Fruit fly (Drosophila melanogaster): Measurements from ENCODE around the gene Muc91C.

Gene Muc91C

DNA sequence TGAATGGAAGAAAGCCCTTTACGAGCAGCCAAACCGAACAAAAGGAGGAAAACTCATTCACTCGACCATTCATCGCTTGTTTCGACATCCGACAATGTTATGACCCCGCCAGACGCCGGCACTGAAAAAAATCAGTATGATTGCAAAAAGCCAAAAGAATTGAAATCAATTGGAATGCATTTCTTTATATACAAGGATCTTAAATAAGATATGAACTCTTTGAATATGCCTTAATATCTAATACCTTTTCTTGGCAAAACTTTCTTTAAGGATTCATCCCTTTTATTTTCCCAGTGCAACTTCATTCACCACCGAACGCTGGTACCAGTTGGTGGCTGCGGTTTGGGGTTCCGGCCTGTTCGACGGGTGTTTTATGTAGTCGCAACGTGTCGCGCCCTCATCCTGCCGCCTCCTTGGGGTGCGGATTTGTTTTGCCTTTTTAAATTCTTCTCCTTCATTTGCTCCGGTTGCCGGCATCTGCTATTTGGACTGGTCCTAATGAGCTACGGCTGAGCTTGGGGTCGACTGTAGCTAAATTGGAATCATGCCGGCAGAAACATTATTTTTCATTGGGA lies 27.3 kb upstream of the Muc91C start:
- TF ChIP-seq CG8478 (optimal IDR thresholded peaks at IDR 0.05), result no peak
- TF ChIP-seq CTCF (optimal IDR thresholded peaks at IDR 0.05), result no peak

DNA sequence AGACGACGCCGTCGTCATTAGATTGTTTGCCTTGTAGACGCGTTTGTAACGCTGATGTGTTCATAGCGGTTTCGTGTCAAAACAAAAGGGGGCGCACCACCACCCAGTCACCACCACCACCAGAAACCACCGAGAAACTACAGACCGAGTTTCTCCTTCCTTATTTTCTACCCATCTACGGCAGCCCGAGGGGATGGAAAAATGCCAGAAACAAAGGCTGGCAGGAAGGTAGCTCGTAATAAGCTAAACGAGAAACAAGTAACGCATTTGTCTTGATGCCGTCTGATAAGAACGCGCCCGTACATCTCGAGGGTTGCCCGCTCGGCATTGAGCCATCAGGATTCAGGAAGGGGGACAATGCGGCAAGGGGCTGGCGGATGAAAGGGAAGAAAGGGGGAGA lies 15.0 kb upstream of the Muc91C start:
- TF ChIP-seq CTCF (optimal IDR thresholded peaks at IDR 0.05) (no peak), CG8478 (optimal IDR thresholded peaks at IDR 0.05) (no peak)

DNA sequence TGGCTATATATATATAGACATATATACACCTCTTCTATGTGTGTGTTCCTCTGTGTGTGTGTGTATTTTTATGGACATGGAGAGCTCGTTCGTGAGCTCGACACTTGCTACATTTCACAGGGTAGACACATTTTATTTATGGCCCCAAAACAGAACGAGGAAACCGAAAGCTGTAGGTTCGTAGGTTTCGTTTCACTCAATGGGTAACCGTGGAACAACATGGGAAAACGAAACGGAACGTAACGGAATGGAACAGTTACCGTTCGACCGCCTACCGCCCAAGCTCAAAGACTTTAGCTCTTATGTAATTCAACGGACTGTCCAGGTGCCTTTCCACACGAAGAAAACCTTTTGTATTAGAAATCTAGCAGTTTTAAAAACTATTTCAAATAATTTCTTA lies 13.8 kb upstream of the Muc91C start:
- no peak for TF ChIP-seq CTCF (optimal IDR thresholded peaks at IDR 0.05)
- TF ChIP-seq CG8478 (optimal IDR thresholded peaks at IDR 0.05), result no peak

DNA sequence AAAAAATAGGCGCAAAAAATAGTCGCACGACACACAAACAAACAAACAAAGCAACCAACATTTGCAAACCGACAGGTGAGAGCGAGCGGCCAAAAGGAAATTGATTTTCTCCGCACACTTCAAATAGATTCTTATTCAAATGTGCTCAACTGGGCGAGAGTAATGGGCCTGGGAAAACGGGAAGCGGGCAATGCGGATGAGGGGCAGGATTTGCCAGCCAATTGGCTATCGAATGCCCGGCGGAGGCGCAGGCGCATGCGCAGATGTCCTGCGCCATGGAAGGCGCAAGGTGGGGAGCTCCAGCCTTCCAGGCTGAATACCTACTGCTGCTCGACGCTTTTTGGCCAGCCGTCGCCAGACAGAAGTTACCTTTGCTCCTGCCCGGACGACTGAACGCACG lies 12.6 kb upstream of the Muc91C start, which contains the start of the genes ChAT and VAChT:
Gene ChAT (plus strand): TSS at position 352 of the 400 bp plus-strand sequence.
Gene VAChT (plus strand): TSS at position 352 of the 400 bp plus-strand sequence.
- no peak for TF ChIP-seq CG8478 (optimal IDR thresholded peaks at IDR 0.05)
- TF ChIP-seq CTCF (optimal IDR thresholded peaks at IDR 0.05), result no peak

- TF ChIP-seq CG8478 (optimal IDR thresholded peaks at IDR 0.05), result no peak
- TF ChIP-seq CTCF (optimal IDR thresholded peaks at IDR 0.05), result no peak
Observed at dm6 chr3R:18703514-18703913, 11.0 kb upstream of the Muc91C start.

DNA sequence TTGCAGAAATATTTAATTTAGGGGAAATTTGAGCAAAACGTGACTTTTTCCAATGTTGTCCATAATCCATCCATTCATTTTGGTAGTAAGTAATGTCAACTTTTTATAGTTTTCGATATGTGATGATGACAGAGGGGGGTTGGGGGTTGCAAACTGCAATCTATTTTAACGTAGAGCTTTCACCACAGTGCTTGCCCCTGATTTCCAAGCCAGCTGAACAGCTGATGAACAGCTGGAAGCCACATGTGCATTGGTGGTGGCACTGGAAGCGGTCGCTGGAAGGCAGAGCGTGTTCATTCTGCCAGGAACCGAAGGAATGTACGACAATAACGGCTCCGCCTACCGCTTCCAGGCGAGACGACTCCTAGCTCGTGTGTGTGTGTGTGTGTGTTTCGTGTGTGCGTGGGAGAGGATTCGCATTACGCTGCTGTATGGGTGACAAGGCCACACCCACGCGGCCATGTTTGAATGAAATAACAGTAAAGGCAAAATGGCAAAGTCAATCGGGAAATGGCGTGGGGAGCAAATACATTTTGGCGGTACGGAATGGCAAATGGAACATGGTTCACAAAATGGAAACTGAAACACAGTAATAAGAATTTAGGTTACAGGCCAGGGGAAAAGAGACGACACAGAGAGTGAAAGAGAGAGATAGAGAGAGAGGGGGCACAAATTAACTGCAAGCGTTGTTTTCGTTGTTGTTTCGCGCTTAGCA lies 6.5 kb upstream of the Muc91C start:
- TF ChIP-seq CG8478 (optimal IDR thresholded peaks at IDR 0.05) (no peak), CTCF (optimal IDR thresholded peaks at IDR 0.05) (no peak)

DNA sequence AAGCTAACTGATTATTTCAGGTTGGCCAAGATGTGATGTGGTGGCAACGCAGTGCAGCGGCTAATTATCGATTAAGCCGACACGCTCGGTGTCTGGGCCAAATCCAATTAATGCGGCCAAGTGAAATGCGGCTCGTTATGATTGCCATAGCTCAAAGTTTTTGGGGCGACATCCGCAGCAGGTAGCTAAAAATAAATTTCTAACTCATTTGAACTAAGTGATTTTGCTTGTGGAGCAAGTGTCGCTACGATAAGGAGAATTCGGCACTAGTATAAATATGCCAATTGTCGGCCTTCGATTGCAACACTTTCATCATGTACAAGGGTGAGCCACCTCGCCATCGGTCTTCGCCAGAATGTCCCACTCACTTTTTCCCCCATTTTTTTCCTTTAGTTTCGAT lies 2.4 kb upstream of the Muc91C start, which contains the start of gene CG34282:
Gene CG34282 (plus strand): TSS at position 301 of the 400 bp plus-strand sequence.
- no peak for TF ChIP-seq CTCF (optimal IDR thresholded peaks at IDR 0.05)
- no peak for TF ChIP-seq CG8478 (optimal IDR thresholded peaks at IDR 0.05)

DNA sequence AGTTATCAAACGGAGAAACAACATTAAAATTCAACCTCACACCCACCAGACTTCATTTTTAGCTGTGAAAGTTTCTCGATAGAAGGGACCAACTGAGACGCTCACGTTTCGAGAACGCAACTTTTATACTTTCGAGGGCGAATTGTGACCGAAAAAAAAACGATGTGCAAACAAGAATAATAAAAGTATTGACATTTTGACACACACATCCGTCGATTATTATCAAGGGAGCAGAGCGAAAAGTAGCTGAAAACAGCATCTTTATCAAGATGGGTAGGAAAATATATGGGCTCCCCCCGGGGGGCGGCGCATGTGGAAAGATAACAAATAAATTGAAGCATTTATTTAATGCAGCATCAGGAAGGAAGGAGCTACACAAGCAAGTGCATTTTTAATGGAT lies 1.1 kb upstream of the Muc91C start, which contains the start of gene CG14300:
Gene CG14300 (minus strand): TSS at position 101 of the 400 bp plus-strand sequence.
- TF ChIP-seq CG8478 (optimal IDR thresholded peaks at IDR 0.05) (no peak), CTCF (optimal IDR thresholded peaks at IDR 0.05) (no peak)

DNA sequence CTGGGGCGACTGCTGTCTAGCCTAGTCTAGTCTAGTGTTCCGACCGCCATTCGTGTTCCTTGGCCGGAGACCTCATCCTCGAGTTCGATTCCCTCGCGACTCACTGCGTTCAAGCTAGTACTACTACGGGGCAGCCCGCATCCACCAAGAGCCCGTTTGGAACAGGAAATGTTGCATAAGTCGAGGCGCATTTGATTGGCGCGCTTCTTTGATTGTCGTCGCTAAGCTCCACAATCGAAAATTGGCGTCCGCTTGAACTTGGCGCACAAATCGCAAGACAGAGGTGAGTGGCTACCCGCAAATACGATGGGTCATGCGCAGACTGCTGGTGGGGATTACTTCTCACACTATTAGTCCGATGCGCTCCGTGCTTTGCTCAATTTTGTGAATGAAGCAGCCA lies 11.5 kb downstream of the Muc91C start:
- TF ChIP-seq CTCF (optimal IDR thresholded peaks at IDR 0.05) (no peak), CG8478 (optimal IDR thresholded peaks at IDR 0.05) (no peak)

DNA sequence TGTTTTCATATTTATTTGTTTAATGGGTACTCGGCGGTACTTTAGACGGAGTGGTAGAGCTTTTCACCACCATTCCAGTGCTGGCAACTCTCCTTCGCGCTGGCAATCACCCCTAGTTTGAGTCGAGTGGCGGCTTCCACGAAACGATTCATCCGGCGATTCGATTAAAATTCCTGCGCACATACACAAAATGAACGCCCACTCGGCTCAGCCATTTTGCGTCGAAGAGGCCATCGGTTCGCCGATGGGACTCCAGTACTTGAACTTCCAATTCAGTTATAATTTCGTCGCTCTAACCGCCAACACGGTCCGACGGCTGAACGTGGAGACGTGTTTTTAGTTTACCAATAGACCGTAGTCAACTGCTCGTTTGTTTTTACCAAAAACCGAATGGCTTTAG lies 12.2 kb downstream of the Muc91C start, which contains the start of the genes CG46318 and ChT:
Gene CG46318 (plus strand): TSS at position 273 of the 400 bp plus-strand sequence.
Gene ChT (plus strand): TSS at position 273 of the 400 bp plus-strand sequence.
- no peak for TF ChIP-seq CG8478 (optimal IDR thresholded peaks at IDR 0.05)
- no peak for TF ChIP-seq CTCF (optimal IDR thresholded peaks at IDR 0.05)

DNA sequence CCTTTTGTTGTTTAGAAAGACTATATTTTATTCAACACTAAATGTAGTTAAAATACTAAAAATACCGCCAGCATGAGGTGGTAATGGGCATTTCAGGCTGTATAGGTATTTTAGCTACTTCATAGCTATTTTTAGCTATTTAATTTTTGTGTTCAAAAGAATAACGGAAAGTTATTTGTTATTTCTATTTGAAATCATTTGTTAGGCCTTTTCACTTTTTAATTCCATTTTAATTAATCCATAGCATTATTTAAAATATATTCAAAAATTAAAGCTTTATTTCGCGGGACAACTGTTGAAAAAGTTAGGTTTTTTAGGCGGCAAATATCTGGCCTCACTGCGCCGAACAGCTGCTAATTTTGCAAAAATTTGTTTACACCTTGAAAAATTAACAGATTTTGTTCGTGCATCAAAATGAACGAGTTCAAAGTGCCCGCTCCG lies 15.0 kb downstream of the Muc91C start, which contains the start of the genes dind and CG7706:
Gene dind (minus strand): TSS at position 40 of the 441 bp plus-strand sequence.
Gene CG7706 (plus strand): TSS at position 319 of the 441 bp plus-strand sequence.
- TF ChIP-seq CG8478 (optimal IDR thresholded peaks at IDR 0.05) (no peak), CTCF (optimal IDR thresholded peaks at IDR 0.05) (no peak)

DNA sequence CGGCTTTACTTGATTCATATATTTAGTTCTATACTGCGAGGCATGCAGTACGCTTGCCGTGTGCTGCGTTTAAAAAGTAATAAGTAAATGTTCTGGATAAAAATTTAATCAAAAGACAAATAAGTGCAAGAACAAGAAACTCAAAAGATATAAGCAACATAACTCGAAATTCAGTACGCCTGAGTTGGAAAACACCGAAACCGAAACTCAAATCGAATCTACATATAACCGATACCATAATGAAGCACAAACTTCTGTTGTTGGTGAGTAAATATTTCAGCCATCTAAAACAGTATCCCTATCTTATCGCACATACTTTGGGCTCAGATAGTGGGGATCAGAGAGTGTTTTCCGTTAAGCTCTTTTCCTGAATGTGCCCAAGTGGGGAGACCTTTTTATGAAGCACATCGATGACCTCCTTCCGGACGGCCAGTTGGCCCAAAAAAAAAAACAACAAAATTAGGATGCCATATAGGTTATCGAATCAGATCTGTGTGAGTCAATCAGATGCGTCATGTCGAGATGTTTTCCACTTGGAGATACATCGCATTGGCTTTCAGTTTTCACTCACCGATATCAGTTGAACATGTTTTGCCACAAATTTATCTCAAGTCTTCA lies 21.3 kb downstream of the Muc91C start, which contains the start of gene CG31230:
Gene CG31230 (plus strand): TSS at position 568 of the 618 bp plus-strand sequence.
- no peak for TF ChIP-seq CTCF (optimal IDR thresholded peaks at IDR 0.05)
- no peak for TF ChIP-seq CG8478 (optimal IDR thresholded peaks at IDR 0.05)

DNA sequence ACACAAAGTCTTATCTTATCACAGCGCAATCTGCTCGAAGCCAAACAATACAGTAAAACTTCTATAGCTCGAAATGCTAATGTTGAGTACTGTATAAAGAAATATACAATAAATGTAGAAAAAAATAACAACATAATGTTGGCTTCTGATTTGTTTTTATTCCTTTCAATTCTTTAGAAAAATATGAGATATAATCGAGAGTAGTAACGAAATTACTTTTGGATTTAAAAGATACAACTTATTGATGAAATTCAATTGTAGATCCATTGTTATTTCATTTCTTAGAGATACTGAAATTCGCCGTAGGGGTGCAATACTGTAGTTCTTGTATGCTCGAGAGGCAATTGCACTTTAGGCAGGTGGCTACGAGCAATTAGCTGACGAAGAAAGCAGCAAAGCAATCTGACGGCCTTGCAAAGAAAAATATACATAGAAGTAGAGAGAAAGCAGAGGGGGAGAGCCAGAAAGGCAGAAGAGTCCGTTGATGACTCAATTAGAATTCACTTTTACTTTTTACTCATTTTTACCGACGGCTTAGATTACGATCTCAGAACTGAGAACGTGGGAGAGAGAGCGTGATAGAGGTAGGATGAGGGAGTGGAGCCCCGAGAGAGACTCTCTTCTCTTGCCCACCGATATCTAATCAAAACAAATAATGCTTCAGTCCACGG lies 21.9 kb downstream of the Muc91C start:
- TF ChIP-seq CTCF (optimal IDR thresholded peaks at IDR 0.05), result no peak
- no peak for TF ChIP-seq CG8478 (optimal IDR thresholded peaks at IDR 0.05)

dm6 chr3R:18669812-18670211 lies 22.7 kb downstream of the Muc91C start:
- TF ChIP-seq CTCF (optimal IDR thresholded peaks at IDR 0.05), result no peak
- TF ChIP-seq CG8478 (optimal IDR thresholded peaks at IDR 0.05), result no peak

DNA sequence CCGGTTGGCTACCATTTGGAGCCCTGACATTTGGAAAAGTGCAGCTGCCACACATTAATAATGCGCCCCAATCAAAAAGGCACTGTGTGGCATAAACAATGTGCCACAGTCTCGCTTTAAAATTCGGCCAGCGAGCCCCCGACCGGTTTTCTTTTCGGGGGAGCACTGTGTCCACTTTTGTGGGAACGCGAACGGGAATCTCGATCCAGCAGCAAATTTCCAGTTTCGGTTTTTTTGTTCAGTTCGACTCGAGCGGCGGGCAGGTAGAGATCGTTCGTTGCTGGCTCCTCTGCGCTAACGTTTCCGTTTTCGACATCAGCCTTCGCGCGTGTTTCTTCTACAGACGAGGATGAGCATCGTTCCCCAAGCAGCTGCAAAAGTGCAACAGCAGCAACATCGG lies 23.4 kb downstream of the Muc91C start, which contains the start of gene CG7702:
Gene CG7702 (plus strand): TSS at position 239 of the 400 bp plus-strand sequence.
- TF ChIP-seq CTCF (optimal IDR thresholded peaks at IDR 0.05), result no peak
- TF ChIP-seq CG8478 (optimal IDR thresholded peaks at IDR 0.05), result no peak

Measured in S2 (cell line).